Fruit fly (Drosophila melanogaster) whole organism, prepupa: Measurements from ENCODE around the gene CG31661.

ENCODE experiments used
- CG6854 ChIP-seq: fragments of 200-800 bp; sonication (Bioruptor generic); optimal IDR thresholded peaks from 2 replicates; lab custom pipeline; 2017; ENCODE audit warnings: missing biosample characterization, mild to moderate bottlenecking, missing genetic modification characterization
- Hr39 ChIP-seq: fragments of 200-800 bp; sonication (Bioruptor generic); optimal IDR thresholded peaks from 2 replicates; lab custom pipeline; 2016; ENCODE audit warnings: missing biosample characterization, missing genetic modification characterization
- achi ChIP-seq: fragments of 200-800 bp; sonication (Bioruptor generic); optimal IDR thresholded peaks from 3 replicates; lab custom pipeline; 2016; ENCODE audit warnings: missing biosample characterization, missing genetic modification characterization
- dsx ChIP-seq: fragments of 200-800 bp; optimal IDR thresholded peaks from 3 replicates; lab custom pipeline; 2019; ENCODE audit warnings: missing biosample characterization, mild to moderate bottlenecking, missing genetic modification characterization, moderate library complexity; ENCODE audit not compliant: poor library complexity, severe bottlenecking
- fkh ChIP-seq: fragments of 200-800 bp; sonication (Bioruptor generic); optimal IDR thresholded peaks from 3 replicates; lab custom pipeline; 2017; ENCODE audit warnings: missing biosample characterization, mild to moderate bottlenecking, missing genetic modification characterization, moderate library complexity
- pdm3 ChIP-seq: fragments of 200-800 bp; sonication (Bioruptor generic); optimal IDR thresholded peaks from 3 replicates; lab custom pipeline; 2016; ENCODE audit warnings: missing biosample characterization, missing genetic modification characterization
- svp ChIP-seq: fragments of 200-800 bp; sonication (Bioruptor generic); peaks from one replicate; lab custom pipeline; 2016; ENCODE audit warnings: missing biosample characterization, missing genetic modification characterization

DNA sequence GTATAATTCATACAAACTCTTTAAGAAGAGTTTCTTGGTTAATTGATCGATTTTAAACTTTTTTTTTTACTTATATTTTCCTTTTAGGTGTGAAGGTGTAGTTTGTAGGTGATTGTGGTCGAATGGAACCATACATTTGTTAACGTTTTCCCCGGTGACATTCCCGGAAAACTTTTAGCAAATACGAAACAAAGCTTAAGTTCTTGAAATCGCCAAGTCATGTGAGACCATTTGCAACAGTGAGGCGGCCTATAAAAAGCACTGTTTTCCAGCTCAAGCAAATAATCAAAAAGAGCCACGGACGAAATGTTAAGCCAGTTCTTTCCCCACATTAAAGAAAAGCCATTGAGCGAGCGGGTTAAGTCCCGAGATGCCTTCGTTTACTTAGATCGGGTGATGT is 25.4 kb downstream of the CG31661 start, which contains the start of gene Or22b:
- TF ChIP-seq pdm3 (GFP tag; lab: Kevin White, UChicago) = no peak
- TF ChIP-seq dsx (GFP tag; lab: Kevin White, UChicago) = no peak
- TF ChIP-seq fkh (GFP tag; lab: Kevin White, UChicago) = no peak
- no peak for TF ChIP-seq CG6854
- no peak for TF ChIP-seq achi (GFP tag; lab: Kevin White, UChicago)
- no peak for TF ChIP-seq Hr39 (GFP tag; lab: Kevin White, UChicago)
- TF ChIP-seq svp (GFP tag; lab: Kevin White, UChicago) = no peak
